Fruit fly (Drosophila melanogaster): ENCODE results near the gene amon.

dm6 chr3R:26693490-26693889 is 20.5 kb downstream of the amon start, which contains the start of gene TwdlQ:
- no peak for TF ChIP-seq pan (optimal IDR thresholded peaks at IDR 0.05)
- TF ChIP-seq psq (optimal IDR thresholded peaks at IDR 0.05): no peak
- TF ChIP-seq Dll (optimal IDR thresholded peaks at IDR 0.05): no peak
- TF ChIP-seq usp (GFP tag; optimal IDR thresholded peaks at IDR 0.05): no peak
